Fruit fly (Drosophila melanogaster): ENCODE results near the gene fd3F.
A peak's percentile ranks its signal among the peaks of the same experiment; 100 is the strongest.

fd3F gene

DNA sequence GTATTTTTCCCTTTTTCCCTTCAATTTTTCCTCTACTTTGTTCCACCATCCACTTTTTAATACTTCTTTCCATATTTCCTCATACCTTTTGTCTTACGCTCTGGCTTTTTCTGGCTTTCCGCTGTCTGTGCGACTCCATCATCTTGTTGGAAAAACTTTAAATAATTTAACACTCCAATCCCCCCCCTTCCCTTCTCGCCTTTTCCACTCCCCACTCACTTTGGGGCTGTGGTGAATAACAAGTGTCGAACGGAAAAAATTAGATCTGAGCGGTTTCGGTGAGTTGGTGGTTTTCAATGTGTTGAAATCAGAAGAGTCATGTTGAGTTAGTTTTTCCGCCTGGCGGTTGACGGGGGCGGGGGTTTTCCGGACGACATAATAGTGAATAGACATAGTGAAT is 35.0 kb upstream of the fd3F start:
- TF ChIP-seq CG7357 (GFP tag; IDR thresholded peaks at IDR 0.05): no peak
- TF ChIP-seq Nf-YA (GFP tag; IDR thresholded peaks at IDR 0.05): no peak
- TF ChIP-seq Pdp1 (GFP tag; optimal IDR thresholded peaks at IDR 0.05): no peak
- TF ChIP-seq crol (GFP tag; IDR thresholded peaks at IDR 0.05): peak; percentile 63
- peak; percentile 67 for TF ChIP-seq abd-A (tag; optimal IDR thresholded peaks at IDR 0.05)
- TF ChIP-seq CG1647 (GFP tag; optimal IDR thresholded peaks at IDR 0.05): no peak
- no peak for TF ChIP-seq Bteb2 (GFP tag; optimal IDR thresholded peaks at IDR 0.05)
- peak; percentile 58; the same call in 1 of the 3 replicates for TF ChIP-seq z (GFP tag; IDR thresholded peaks at IDR 0.05)
- peak; percentile 39 for TF ChIP-seq Deaf1 (tag; optimal IDR thresholded peaks at IDR 0.05)

- TF ChIP-seq CG12104 (GFP tag; optimal IDR thresholded peaks at IDR 0.05) (no peak), CG32532 (GFP tag; IDR thresholded peaks at IDR 0.05) (no peak), Sin3A (optimal IDR thresholded peaks at IDR 0.05) (no peak), pzg (GFP tag; optimal IDR thresholded peaks at IDR 0.05) (no peak), psq (GFP tag; optimal IDR thresholded peaks at IDR 0.05) (no peak), Adf1 (GFP tag; IDR thresholded peaks at IDR 0.05) (no peak), slp2 (GFP tag; optimal IDR thresholded peaks at IDR 0.05) (no peak), dmrt11E (tag; optimal IDR thresholded peaks at IDR 0.05) (peak; percentile 27), Sry-δ (GFP tag; optimal IDR thresholded peaks at IDR 0.05) (no peak), CG15479 (GFP tag; optimal IDR thresholded peaks at IDR 0.05) (no peak), Optix (GFP tag; IDR thresholded peaks at IDR 0.05) (no peak), CG3838 (GFP tag; optimal IDR thresholded peaks at IDR 0.05) (no peak), tup (GFP tag; optimal IDR thresholded peaks at IDR 0.05) (no peak), CG8089 (GFP tag; optimal IDR thresholded peaks at IDR 0.05) (no peak), CG5245 (GFP tag; optimal IDR thresholded peaks at IDR 0.05) (no peak), CG13894 (tag; optimal IDR thresholded peaks at IDR 0.05) (no peak), CG15011 (GFP tag; optimal IDR thresholded peaks at IDR 0.05) (no peak), crp (GFP tag; optimal IDR thresholded peaks at IDR 0.05) (no peak), unpg (GFP tag; optimal IDR thresholded peaks at IDR 0.05) (peak; percentile 35), lola (GFP tag; optimal IDR thresholded peaks at IDR 0.05) (peak in 1 of 3 experiments; percentile 5), Nf-YA (GFP tag; IDR thresholded peaks at IDR 0.05) (no peak; the same call in 1 of the 2 replicates), D19A (tag; optimal IDR thresholded peaks at IDR 0.05) (peak; percentile 10), NC2β (GFP tag; optimal IDR thresholded peaks at IDR 0.05) (no peak), crc (GFP tag; optimal IDR thresholded peaks at IDR 0.05) (no peak), CG1024 (GFP tag; IDR thresholded peaks at IDR 0.05) (no peak), ttk (GFP tag; IDR thresholded peaks at IDR 0.05) (no peak), CG2712 (tag; optimal IDR thresholded peaks at IDR 0.05) (peak; percentile 44), CG1792 (GFP tag; optimal IDR thresholded peaks at IDR 0.05) (no peak), bsh (GFP tag; optimal IDR thresholded peaks at IDR 0.05) (peak in 1 of 2 experiments; percentile 62), nom (GFP tag; optimal IDR thresholded peaks at IDR 0.05) (no peak), sqz (GFP tag; optimal IDR thresholded peaks at IDR 0.05) (no peak), Mad (GFP tag; optimal IDR thresholded peaks at IDR 0.05) (peak; percentile 9), Trl (optimal IDR thresholded peaks at IDR 0.05) (no peak), Trl (GFP tag; optimal IDR thresholded peaks at IDR 0.05) (no peak), CG3281 (GFP tag; optimal IDR thresholded peaks at IDR 0.05) (no peak), nerfin-1 (tag; optimal IDR thresholded peaks at IDR 0.05) (no peak), ems (GFP tag; optimal IDR thresholded peaks at IDR 0.05) (no peak), wdn (GFP tag; IDR thresholded peaks at IDR 0.05) (no peak), tx (GFP tag; optimal IDR thresholded peaks at IDR 0.05) (no peak), Xrp1 (GFP tag; IDR thresholded peaks at IDR 0.05) (peak; percentile 49; the same call in 1 of the 2 replicates), CG16815 (GFP tag; optimal IDR thresholded peaks at IDR 0.05) (no peak), ci (GFP tag; IDR thresholded peaks at IDR 0.05) (no peak), wor (GFP tag; IDR thresholded peaks at IDR 0.05) (0 out of 2 replicates have a peak, but pooled peaks have one; percentile 11)
These were observed 33.9 kb upstream of the fd3F start for dm6 chrX:3768202-3768601.

Data from whole organism, embryonic.